Worm (Caenorhabditis elegans) whole organism, L4/young adult: ENCODE measurements around the gene srr-2.
"Not testable (repeated sequence)": the region's sequence is repeated elsewhere in the genome, so short reads cannot be mapped to it uniquely, and the experiment has no call there.

Source experiments
- W03F9.2 ChIP-seq: fragments of 150-350 bp; optimal IDR thresholded peaks from 2 replicates; lab custom pipeline; 2014; ENCODE audit warnings: missing biosample characterization, missing genetic modification characterization
- dao-5 ChIP-seq: sonication (generic microtip); optimal IDR thresholded peaks from 2 replicates; lab custom pipeline; 2016; ENCODE audit warnings: missing genotype, missing genetic modification characterization, moderate library complexity, missing compliant biosample characterization
- him-1 ChIP-seq: sonication (generic microtip); optimal IDR thresholded peaks from 2 replicates; lab custom pipeline; 2016; ENCODE audit warnings: missing genotype, missing genetic modification reagents, missing genetic modification characterization, missing compliant biosample characterization

The srr-2 gene

DNA sequence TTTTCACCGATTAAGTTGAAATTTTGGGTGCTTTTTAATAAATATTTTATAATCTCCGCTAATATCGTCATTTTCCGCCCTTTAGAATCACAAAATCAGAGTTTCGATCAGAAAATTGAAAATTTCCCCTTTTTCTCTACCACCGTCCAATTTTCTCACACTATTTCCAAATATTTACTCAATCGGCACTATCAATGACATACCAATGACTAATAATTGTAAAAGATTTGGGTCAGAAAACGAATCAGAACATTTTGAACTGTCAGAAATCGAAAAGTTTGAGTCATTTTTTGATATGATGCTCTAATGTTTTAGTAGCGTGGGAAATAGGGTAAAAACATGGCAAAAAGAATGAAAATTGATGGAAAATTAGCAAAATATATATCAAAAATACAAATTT is at the start of gene srr-2:
srr-2 (minus strand) TSS at position 73 of the 400 bp plus-strand sequence.
- TF ChIP-seq W03F9.2 (tag; lab: Kevin White, UChicago): no peak

DNA sequence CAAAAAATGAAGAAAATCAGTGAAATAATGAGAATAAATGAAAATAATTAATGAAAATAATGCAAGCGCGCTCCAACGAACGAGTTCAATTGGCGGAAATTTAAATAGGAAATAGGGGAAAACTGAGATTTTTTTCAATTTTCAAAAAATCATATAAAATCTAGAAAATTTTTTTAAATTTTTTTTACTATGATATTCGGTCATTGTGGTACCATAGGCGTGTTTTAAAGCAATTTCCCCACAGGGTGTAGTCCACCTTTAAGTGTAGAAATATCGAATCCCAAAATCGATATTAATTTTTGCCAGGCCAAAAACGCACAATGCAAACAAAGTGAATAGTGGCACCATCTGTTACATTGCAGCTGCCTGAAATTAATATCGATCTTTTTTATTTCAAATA is 47.2 kb upstream of the srr-2 start, which contains the start of gene F21D9.1:
F21D9.1 (plus strand) TSS at position 301 of the 400 bp plus-strand sequence.
- not testable (repeated sequence) for TF ChIP-seq W03F9.2, dao-5, him-1 (tag; lab: Kevin White, UChicago)

DNA sequence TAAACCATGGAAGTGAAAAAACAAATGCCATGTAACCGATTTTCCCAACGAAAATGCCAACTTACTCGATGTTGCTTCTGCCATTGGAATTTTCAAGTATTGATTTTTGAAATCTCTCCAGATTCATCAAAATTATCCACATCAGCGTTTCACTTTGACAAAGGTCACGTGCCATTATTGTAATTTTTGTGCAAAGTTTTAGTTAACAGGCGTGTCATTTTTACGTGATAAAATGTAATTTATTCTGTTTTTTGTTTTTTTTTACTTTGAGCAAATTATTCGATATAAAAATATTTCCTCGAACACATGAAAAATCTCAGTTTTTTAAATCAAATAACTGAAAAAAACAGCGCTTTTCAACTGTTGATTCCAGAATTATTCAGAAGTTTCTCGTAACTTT is 45.4 kb upstream of the srr-2 start, which contains the start of gene F21D9.2:
F21D9.2 (minus strand) TSS at position 101 of the 400 bp plus-strand sequence.
- TF ChIP-seq dao-5 (tag; lab: Kevin White, UChicago) (no peak), W03F9.2 (tag; lab: Kevin White, UChicago) (no peak), him-1 (tag; lab: Kevin White, UChicago) (no peak)

DNA sequence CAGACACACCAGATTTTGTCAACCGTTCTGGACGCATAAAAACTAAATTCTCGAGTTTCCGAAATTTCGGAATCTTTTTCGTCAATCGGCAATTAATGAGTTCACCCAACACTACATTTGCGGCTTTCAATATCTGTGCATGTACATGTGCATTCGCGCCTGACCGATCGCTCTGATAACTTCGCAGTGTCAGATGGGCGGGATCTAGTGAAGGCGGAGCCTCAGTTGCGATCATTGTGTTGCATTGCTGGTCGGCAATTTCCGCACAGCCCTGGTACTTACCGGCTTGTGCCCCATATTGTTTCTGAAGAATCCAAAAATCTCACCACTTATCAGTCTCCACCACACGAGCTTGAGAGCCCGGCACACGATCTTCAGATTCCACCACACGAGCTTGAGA is 43.7 kb upstream of the srr-2 start:
- TF ChIP-seq dao-5 (tag; lab: Kevin White, UChicago) (no peak), W03F9.2 (tag; lab: Kevin White, UChicago) (no peak), him-1 (tag; lab: Kevin White, UChicago) (no peak)

DNA sequence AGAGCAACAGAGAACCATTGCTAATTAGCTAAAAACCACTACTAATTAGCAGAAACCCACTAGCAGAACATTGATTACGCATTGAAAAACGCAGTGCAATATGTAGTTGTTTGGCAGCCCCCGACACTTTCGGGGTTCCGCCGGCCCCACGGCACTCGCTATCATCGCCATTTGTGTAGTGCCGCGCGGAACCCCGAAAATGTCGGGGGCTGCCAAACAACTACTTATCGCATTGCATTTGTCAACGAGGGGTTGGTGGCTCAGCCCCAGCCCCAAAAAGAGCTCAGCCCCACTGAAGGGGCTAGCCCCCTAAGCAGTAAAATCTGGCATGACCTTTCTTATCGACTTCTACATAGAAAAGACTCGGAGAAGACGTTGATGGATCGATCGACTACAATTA is 42.4 kb upstream of the srr-2 start:
- TF ChIP-seq dao-5 (tag; lab: Kevin White, UChicago): no peak
- no peak for TF ChIP-seq W03F9.2 (tag; lab: Kevin White, UChicago)
- TF ChIP-seq him-1 (tag; lab: Kevin White, UChicago): no peak

DNA sequence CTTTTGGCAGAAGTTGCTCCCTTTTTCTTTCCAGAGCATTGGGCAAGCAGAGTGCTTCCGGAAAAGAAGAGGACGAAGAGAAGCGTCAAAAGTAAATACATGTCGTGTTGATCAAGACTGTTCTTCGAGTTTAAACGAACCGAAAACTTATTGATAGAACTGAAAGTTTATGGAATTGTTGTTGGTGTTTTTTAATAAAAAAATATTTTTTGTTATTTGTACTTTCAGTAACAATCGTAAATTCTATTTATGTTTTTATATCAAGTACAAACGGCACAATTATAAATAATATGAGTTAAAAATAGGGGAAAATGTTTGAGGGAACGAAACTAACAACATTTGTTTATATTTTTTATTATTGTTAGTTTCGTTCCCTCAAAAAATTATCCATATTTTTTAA is 40.7 kb upstream of the srr-2 start, which contains the start of gene F21D9.3:
F21D9.3 (minus strand) TSS at position 101 of the 400 bp plus-strand sequence.
- TF ChIP-seq him-1 (tag; lab: Kevin White, UChicago) (no peak), dao-5 (tag; lab: Kevin White, UChicago) (no peak), W03F9.2 (tag; lab: Kevin White, UChicago) (no peak)

DNA sequence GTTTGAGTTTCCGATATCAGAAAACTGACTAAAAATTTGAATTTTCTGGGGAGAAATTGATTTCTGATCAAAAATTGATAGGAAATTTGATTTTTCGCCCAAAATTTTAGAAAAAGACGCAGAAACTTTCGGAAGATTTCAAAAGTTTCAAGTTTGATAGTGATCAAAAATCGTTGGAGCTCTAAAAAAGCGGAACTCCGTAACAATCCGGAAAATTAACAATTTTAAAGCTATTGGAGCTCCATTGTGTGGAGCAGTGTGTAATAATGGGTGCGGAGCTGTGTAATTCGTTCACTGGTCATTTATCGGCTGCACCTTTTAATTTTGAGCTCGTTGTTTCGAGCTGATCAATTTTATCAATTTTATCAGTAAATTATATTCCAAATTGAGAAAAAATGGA is 36.5 kb upstream of the srr-2 start, which contains the start of gene F21D9.4:
F21D9.4 (plus strand) TSS at position 301 of the 400 bp plus-strand sequence.
- TF ChIP-seq W03F9.2 (tag; lab: Kevin White, UChicago) (no peak), him-1 (tag; lab: Kevin White, UChicago) (no peak), dao-5 (tag; lab: Kevin White, UChicago) (no peak)

DNA sequence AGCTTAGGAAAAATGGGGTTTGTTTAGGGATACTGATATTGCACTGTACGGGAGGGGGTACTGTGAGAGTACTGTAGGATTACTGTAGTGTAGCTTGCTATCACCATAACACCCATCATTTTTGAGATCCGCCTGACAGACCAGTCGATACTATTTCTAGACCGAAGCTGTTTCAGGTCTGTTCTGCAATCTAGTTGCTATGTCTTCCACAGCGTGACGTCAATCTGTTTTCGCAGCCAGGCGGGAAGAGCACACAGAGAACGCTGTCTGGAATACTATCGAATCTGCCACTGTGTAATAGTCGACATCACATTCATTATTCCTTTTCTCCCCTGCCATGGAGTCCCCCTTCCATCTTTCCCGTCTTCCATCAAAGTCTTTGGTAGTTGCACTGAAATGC is 34.9 kb upstream of the srr-2 start, which contains the start of gene F21D9.11:
F21D9.11 (plus strand) TSS at position 301 of the 400 bp plus-strand sequence.
- no peak for TF ChIP-seq dao-5 (tag; lab: Kevin White, UChicago)

DNA sequence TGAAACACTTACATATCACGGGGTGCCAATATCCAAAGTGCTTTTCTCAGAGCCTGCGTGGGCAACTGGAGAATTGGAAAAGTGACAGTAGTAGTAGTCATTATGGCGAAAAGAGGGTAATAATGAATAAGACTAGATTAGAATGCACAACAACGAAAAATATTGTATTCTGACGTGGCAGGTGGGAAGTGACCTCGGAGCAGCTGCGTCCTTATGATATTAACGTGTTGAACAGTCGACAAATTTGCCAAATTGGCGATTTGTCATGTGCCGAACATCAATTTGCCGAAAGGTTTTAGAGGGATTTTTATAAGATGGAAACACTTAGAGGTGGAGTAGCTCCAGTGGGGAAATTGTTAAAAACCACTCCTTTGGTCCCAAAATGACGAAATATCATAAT is 34.0 kb upstream of the srr-2 start, which contains the start of gene str-81:
str-81 (minus strand) TSS at position 101 of the 400 bp plus-strand sequence.
- TF ChIP-seq dao-5 (tag; lab: Kevin White, UChicago): no peak
- TF ChIP-seq him-1 (tag; lab: Kevin White, UChicago): no peak
- TF ChIP-seq W03F9.2 (tag; lab: Kevin White, UChicago): no peak

DNA sequence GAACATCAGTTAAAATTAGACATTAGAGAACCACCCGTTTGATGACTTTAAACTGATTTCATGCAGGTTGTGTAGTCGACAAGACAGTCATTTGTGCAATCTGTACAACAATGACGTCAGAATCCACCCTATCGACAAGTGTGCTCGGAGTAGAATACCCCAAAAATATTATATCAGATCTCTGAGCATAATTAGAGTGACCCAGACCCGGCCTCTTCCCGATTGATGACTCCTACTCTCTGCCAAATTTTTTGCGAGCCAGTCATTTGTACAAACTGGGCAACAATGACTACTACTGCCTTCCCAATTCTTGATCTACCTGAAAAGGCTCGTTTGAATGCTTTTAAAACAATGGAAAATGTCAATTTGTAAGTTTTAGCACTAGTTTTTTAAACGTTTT is 23.2 kb upstream of the srr-2 start, which contains the start of the genes fbxb-115 and fbxb-1:
fbxb-115 (minus strand) TSS at position 101 of the 400 bp plus-strand sequence.
fbxb-1 (plus strand) TSS at position 226 of the 400 bp plus-strand sequence.
- TF ChIP-seq W03F9.2 (tag; lab: Kevin White, UChicago) (no peak), him-1 (tag; lab: Kevin White, UChicago) (no peak), dao-5 (tag; lab: Kevin White, UChicago) (no peak)

DNA sequence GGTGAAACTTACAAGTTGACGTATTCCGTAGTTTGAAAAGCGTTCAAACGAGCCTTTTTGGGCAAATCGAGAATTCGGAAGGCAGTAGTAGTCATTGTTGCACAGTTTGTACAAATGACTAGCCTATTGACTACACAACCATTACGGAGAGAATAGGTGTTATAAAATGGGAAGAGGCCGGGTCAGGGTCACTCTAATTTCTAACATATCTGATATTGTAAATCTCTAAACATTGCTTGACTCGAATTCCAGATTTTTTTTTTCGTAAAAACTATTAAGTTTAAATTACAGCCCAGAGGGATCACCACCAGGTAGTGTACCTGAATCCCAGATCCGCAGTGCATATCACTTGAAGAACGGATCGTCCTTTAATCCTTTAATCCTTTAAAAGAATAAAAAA is 20.2 kb upstream of the srr-2 start, which contains the start of gene fbxb-2:
fbxb-2 (minus strand) TSS at position 101 of the 400 bp plus-strand sequence.
- TF ChIP-seq W03F9.2 (tag; lab: Kevin White, UChicago): no peak
- TF ChIP-seq him-1 (tag; lab: Kevin White, UChicago): no peak
- TF ChIP-seq dao-5 (tag; lab: Kevin White, UChicago): no peak

DNA sequence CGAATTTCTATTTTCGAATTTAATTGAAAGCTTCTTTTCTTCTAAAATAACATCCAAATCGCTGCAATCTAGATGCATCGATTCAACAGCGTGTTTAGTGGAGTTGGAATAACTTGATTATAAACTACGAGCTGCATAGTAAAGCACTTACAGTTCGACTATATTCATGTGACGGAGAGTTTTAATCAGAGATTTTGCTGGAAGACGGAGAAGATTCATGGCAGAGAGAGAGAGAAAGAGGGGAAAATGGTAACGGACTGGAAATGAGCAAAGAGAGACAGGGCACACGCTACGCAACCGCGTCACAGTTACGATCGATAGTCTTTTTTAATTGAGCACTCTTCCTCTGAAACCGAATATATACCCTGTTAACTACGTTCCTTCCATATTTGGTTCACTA is 16.5 kb upstream of the srr-2 start, which contains the start of gene fbxb-116:
fbxb-116 (plus strand) TSS at position 301 of the 400 bp plus-strand sequence.
- TF ChIP-seq dao-5 (tag; lab: Kevin White, UChicago): no peak
- no peak for TF ChIP-seq him-1 (tag; lab: Kevin White, UChicago)
- TF ChIP-seq W03F9.2 (tag; lab: Kevin White, UChicago): no peak

DNA sequence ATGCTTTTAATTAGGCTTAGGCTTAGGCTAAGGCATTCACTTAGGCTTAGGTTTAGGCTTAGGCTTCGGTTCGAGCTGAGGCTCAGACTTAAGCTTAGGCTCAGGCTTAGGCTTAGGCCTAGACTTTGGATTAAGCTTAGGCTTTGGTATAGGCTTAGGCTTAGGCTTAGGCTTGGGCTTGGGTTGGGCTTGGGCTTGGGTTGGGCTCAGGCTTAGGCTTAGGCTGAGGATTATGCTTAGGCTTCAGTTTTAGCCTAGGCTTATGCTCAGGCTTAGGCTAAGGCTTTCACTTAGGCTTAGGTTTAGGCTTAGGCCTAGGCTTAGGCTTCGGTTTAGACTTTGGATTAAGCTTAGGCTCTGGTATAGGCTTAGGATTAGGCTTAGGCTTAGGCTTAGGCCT is 14.2 kb upstream of the srr-2 start:
- TF ChIP-seq W03F9.2 (tag; lab: Kevin White, UChicago) (no peak), dao-5 (tag; lab: Kevin White, UChicago) (no peak), him-1 (tag; lab: Kevin White, UChicago) (no peak)

DNA sequence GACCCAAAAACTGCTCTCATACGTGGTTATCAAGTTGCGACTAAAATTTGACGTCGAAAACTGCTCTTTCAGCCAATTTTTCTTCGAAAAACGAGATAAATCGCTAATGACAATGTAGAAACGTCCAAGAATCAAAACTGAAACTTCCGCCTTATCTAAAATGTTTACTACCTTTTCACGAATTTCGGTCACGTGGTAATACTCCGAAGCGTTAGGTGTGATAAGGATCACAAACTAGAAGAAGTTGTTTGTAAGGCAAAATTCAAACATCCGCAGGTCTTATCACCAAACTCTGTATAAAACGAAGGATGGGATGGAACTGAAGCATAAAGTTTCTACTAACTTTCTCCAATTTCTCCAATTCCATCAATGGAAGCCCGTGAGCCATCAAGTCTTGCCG is 13.4 kb upstream of the srr-2 start, which contains the start of gene sqst-3:
sqst-3 (plus strand) TSS at position 370 of the 400 bp plus-strand sequence.
- TF ChIP-seq him-1 (tag; lab: Kevin White, UChicago) (no peak), W03F9.2 (tag; lab: Kevin White, UChicago) (no peak), dao-5 (tag; lab: Kevin White, UChicago) (no peak)
